Worm (Caenorhabditis elegans): Measurements from ENCODE around the gene F13C5.3.

ce11 chrX:621190-621589 lies 21.8 kb upstream of the F13C5.3 start, which contains the start of gene unc-96:
- TF ChIP-seq nhr-76 (tag; optimal IDR thresholded peaks at IDR 0.05) (no peak), ZK546.5 (tag; optimal IDR thresholded peaks at IDR 0.05) (no peak), nhr-237 (tag; optimal IDR thresholded peaks at IDR 0.05) (no peak), unc-62 (GFP tag; optimal IDR thresholded peaks at IDR 0.05 in 1 of 2) (no peak), unc-62 (tag; optimal IDR thresholded peaks at IDR 0.05) (no peak), zfp-2 (tag; optimal IDR thresholded peaks at IDR 0.05) (no peak), zag-1 (tag; optimal IDR thresholded peaks at IDR 0.05) (no peak), hlh-30 (tag; optimal IDR thresholded peaks at IDR 0.05; ENCODE audit: insufficient read depth) (no peak), ama-1 (optimal IDR thresholded peaks at IDR 0.05) (no peak)

Data from whole organism, L4 larva.